Worm (Caenorhabditis elegans): ENCODE measurements around the gene Y48B6A.13.
A peak's percentile ranks its signal among the peaks of the same experiment; 100 is the strongest.

The Y48B6A.13 gene

DNA sequence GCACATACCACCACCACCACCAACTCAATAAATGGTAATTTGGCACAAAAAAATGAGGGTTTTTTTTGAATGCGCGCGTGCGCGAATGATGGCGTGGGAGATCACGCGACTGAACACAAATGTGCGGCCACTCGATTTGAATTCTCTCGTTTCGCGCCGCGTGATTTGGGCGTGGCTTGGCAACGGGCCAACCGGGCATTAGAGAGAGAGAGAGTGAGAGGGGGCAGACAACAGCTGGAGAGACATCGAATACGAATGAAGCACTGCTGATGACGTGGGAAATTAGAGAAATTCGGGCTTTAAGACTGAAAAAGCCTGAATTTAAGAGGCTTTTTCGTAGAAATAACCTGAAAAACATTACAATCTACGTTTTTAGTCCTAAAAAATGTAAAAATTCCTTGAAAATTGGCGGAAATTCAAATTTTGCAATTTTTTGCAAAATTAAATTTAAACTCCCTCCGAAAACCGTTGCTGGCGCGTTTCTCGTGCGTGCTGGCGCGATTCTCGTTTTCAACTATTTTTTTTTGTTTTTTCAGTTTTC lies 25.4 kb upstream of the Y48B6A.13 start (continued):
- TF ChIP-seq nhr-67 (tag; optimal IDR thresholded peaks at IDR 0.05) (no peak), ZK546.5 (tag; optimal IDR thresholded peaks at IDR 0.05) (no peak), aly-2 (tag; optimal IDR thresholded peaks at IDR 0.05) (no peak), ceh-82 (tag; optimal IDR thresholded peaks at IDR 0.05) (peak; percentile 42), hmg-11 (tag; optimal IDR thresholded peaks at IDR 0.05) (peak; percentile 89), nhr-28 (tag; optimal IDR thresholded peaks at IDR 0.05) (no peak), mml-1 (tag; optimal IDR thresholded peaks at IDR 0.05) (no peak), snpc-4 (tag; optimal IDR thresholded peaks at IDR 0.05) (peak; percentile 43), ceh-9 (tag; optimal IDR thresholded peaks at IDR 0.05) (no peak), elt-2 (tag; optimal IDR thresholded peaks at IDR 0.05) (peak; percentile 81), nhr-12 (tag; optimal IDR thresholded peaks at IDR 0.05) (no peak), lsy-12 (tag; optimal IDR thresholded peaks at IDR 0.05) (peak; percentile 91), pha-4 (tag; optimal IDR thresholded peaks at IDR 0.05) (peak; percentile 66), nhr-11 (tag; optimal IDR thresholded peaks at IDR 0.05) (peak; percentile 43), R02D3.7 (tag; optimal IDR thresholded peaks at IDR 0.05) (peak; percentile 72), mdl-1 (tag; optimal IDR thresholded peaks at IDR 0.05) (peak; percentile 79), fos-1 (tag; optimal IDR thresholded peaks at IDR 0.05) (no peak), fkh-2 (tag; optimal IDR thresholded peaks at IDR 0.05) (peak; percentile 5), daf-12 (tag; optimal IDR thresholded peaks at IDR 0.05) (no peak), nhr-237 (tag; optimal IDR thresholded peaks at IDR 0.05) (no peak), nhr-43 (tag; optimal IDR thresholded peaks at IDR 0.05; ENCODE audit: poor library complexity, severe bottlenecking) (peak; percentile 89), nfya-1 (tag; optimal IDR thresholded peaks at IDR 0.05; ENCODE audit: insufficient read depth) (peak; percentile 91), elt-1 (tag; optimal IDR thresholded peaks at IDR 0.05) (no peak), egl-5 (tag; optimal IDR thresholded peaks at IDR 0.05) (no peak), nhr-23 (tag; optimal IDR thresholded peaks at IDR 0.05) (peak; percentile 85)

DNA sequence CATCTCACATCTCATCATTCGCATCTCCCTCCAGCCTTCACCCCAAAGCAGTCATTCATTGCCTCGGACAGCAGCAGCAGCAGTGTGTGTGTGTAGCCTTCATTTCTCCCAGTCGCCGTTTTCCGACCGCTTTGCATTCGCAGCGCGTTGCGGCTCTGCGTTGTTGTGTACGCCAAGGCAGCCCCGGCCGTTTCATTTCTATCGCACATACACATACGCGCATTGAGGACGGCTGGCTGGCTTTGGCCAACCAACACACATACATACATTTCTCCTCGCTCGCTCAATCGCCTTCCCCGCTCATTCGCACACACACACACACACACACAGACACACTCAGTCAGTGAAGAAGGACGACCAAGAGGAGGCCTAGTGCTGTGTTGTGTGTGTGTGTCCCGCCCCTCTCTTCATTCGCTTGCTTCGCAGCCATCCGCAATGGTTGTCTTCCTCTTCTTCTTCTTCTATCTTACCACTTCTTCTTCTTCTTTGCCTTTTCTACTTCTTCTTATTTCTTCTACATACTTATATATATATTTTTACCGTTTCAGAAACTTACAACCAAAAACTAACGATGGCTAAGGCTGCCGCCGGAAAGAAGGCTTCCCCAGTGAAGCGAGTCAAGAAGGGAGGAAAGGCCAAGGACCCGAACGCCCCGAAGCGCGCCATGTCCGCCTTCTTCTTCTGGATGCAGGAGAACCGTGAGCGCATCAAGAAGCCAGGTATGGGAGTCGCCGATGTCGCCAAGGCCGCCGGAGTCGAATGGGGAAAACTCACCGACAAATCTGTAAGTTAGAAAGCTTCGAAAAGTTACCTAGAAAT lies 24.3 kb upstream of the Y48B6A.13 start, which contains the start of gene hmg-1.1:
Gene hmg-1.1, plus strand, starts transcription at position 549 of the 819 bp plus-strand sequence.
- TF ChIP-seq unc-39 (tag; optimal IDR thresholded peaks at IDR 0.05) (no peak), eor-1 (tag; optimal IDR thresholded peaks at IDR 0.05) (no peak), ceh-9 (tag; optimal IDR thresholded peaks at IDR 0.05) (no peak), ama-1 (optimal IDR thresholded peaks at IDR 0.05) (peak; percentile 57), elt-2 (tag; optimal IDR thresholded peaks at IDR 0.05) (peak; percentile 71), egl-5 (tag; optimal IDR thresholded peaks at IDR 0.05) (peak; percentile 0), fos-1 (tag; optimal IDR thresholded peaks at IDR 0.05) (no peak), nhr-76 (tag; optimal IDR thresholded peaks at IDR 0.05) (no peak), nhr-11 (tag; optimal IDR thresholded peaks at IDR 0.05) (no peak), fkh-10 (GFP tag; optimal IDR thresholded peaks at IDR 0.05) (no peak), mml-1 (tag; optimal IDR thresholded peaks at IDR 0.05) (no peak), elt-3 (tag; optimal IDR thresholded peaks at IDR 0.05) (peak in 1 of 3 experiments; percentile 17), skn-1 (tag; optimal IDR thresholded peaks at IDR 0.05) (peak; percentile 9), lsy-12 (tag; optimal IDR thresholded peaks at IDR 0.05) (peak; percentile 76), ceh-28 (tag; optimal IDR thresholded peaks at IDR 0.05) (no peak), lin-15B (tag; optimal IDR thresholded peaks at IDR 0.05) (peak; percentile 59), nfya-1 (tag; optimal IDR thresholded peaks at IDR 0.05; ENCODE audit: insufficient read depth) (peak; percentile 85), ceh-82 (tag; optimal IDR thresholded peaks at IDR 0.05) (no peak), hmg-11 (tag; optimal IDR thresholded peaks at IDR 0.05) (peak; percentile 96), nhr-25 (tag; optimal IDR thresholded peaks at IDR 0.05) (peak; percentile 60), tbx-2 (tag; optimal IDR thresholded peaks at IDR 0.05) (peak; percentile 17), pha-4 (tag; optimal IDR thresholded peaks at IDR 0.05) (peak; percentile 83), pqm-1 (tag; optimal IDR thresholded peaks at IDR 0.05) (peak; percentile 65), sea-2 (GFP tag; optimal IDR thresholded peaks at IDR 0.05) (peak; percentile 40), nhr-23 (tag; optimal IDR thresholded peaks at IDR 0.05) (peak; percentile 66), ztf-11 (tag; optimal IDR thresholded peaks at IDR 0.05) (no peak), R02D3.7 (tag; optimal IDR thresholded peaks at IDR 0.05) (peak; percentile 35), nhr-67 (tag; optimal IDR thresholded peaks at IDR 0.05) (no peak), lin-39 (tag; optimal IDR thresholded peaks at IDR 0.05) (peak; percentile 11), nhr-12 (tag; optimal IDR thresholded peaks at IDR 0.05) (no peak), jun-1 (tag; optimal IDR thresholded peaks at IDR 0.05) (peak; percentile 59), elt-1 (tag; optimal IDR thresholded peaks at IDR 0.05) (peak; percentile 18), egl-27 (tag; optimal IDR thresholded peaks at IDR 0.05) (peak; percentile 68), ceh-16 (tag; optimal IDR thresholded peaks at IDR 0.05) (no peak), aly-2 (tag; optimal IDR thresholded peaks at IDR 0.05) (no peak), daf-12 (tag; optimal IDR thresholded peaks at IDR 0.05) (no peak), nhr-43 (tag; optimal IDR thresholded peaks at IDR 0.05; ENCODE audit: poor library complexity, severe bottlenecking) (peak; percentile 22), mdl-1 (tag; optimal IDR thresholded peaks at IDR 0.05) (no peak), nhr-77 (tag; optimal IDR thresholded peaks at IDR 0.05) (no peak), snpc-4 (tag; optimal IDR thresholded peaks at IDR 0.05) (peak; percentile 58)
